4 worm cellular contexts compared by ENCODE assay signal in genomic region chrX:12449262-12449942, ce11.
A peak's percentile ranks its signal among the peaks of the same experiment; 100 is the strongest.
TF ChIP-seq lines count a peak whose summit lies in the region.

Gene T18D3.6 (plus strand): TSS chrX:12449892.

TF ChIP-seq in whole organism, L1 larva, 84 proteins besides CTCF, POLR2A, EP300 and RAD21 (continued from another document):
- TF ChIP-seq irx-1 (tag; optimal IDR thresholded peaks at IDR 0.05; lab: Kevin White, UChicago): no peak
- TF ChIP-seq mab-9 (GFP tag; IDR thresholded peaks at IDR 0.05; lab: Robert Waterston, UW): no peak
- TF ChIP-seq unc-86 (tag; optimal IDR thresholded peaks at IDR 0.05; lab: Kevin White, UChicago): no peak
- peak; percentile 25 for TF ChIP-seq snu-23 (GFP tag; optimal IDR thresholded peaks at IDR 0.05; lab: Kevin White, UChicago)
- TF ChIP-seq ztf-11 (tag; optimal IDR thresholded peaks at IDR 0.05; lab: Kevin White, UChicago): no peak
- no peak for TF ChIP-seq skn-1 (tag; optimal IDR thresholded peaks at IDR 0.05; lab: Kevin White, UChicago)
- no peak for TF ChIP-seq zag-1 (tag; optimal IDR thresholded peaks at IDR 0.05; lab: Kevin White, UChicago)
- TF ChIP-seq pax-3 (tag; optimal IDR thresholded peaks at IDR 0.05; lab: Kevin White, UChicago): no peak
- no peak for TF ChIP-seq alr-1 (tag; optimal IDR thresholded peaks at IDR 0.05; lab: Kevin White, UChicago; ENCODE audit: borderline replicate concordance)
- TF ChIP-seq hpl-2 (GFP tag; optimal IDR thresholded peaks at IDR 0.05; lab: Kevin White, UChicago): no peak
- TF ChIP-seq F16B12.6 (tag; optimal IDR thresholded peaks at IDR 0.05; lab: Kevin White, UChicago): no peak
- no peak for TF ChIP-seq lsy-2 (tag; optimal IDR thresholded peaks at IDR 0.05; lab: Kevin White, UChicago)
- no peak for TF ChIP-seq jun-1 (tag; optimal IDR thresholded peaks at IDR 0.05; lab: Kevin White, UChicago)
- no peak for TF ChIP-seq snpc-4 (tag; optimal IDR thresholded peaks at IDR 0.05; lab: Kevin White, UChicago)
- TF ChIP-seq aha-1 (tag; optimal IDR thresholded peaks at IDR 0.05; lab: Kevin White, UChicago): no peak
- peak; percentile 4 for TF ChIP-seq blmp-1 (tag; optimal IDR thresholded peaks at IDR 0.05; lab: Kevin White, UChicago)
- TF ChIP-seq lir-3 (tag; optimal IDR thresholded peaks at IDR 0.05; lab: Kevin White, UChicago; ENCODE audit: poor library complexity): no peak
- TF ChIP-seq lin-35 (GFP tag; optimal IDR thresholded peaks at IDR 0.05; lab: Kevin White, UChicago): peak in 1 of 2 experiments; percentile 15
- TF ChIP-seq lin-39 (tag; optimal IDR thresholded peaks at IDR 0.05; lab: Kevin White, UChicago): no peak
- TF ChIP-seq rnt-1 (tag; optimal IDR thresholded peaks at IDR 0.05; lab: Kevin White, UChicago): peak; percentile 19
- TF ChIP-seq ztf-4 (tag; optimal IDR thresholded peaks at IDR 0.05; lab: Kevin White, UChicago): no peak
- no peak for TF ChIP-seq zip-4 (GFP tag; optimal IDR thresholded peaks at IDR 0.05; lab: Kevin White, UChicago)
- TF ChIP-seq nhr-20 (tag; optimal IDR thresholded peaks at IDR 0.05; lab: Kevin White, UChicago): peak; percentile 23
- no peak for TF ChIP-seq lin-13 (GFP tag; optimal IDR thresholded peaks at IDR 0.05; lab: Kevin White, UChicago)
- TF ChIP-seq hlh-17 (GFP tag; optimal IDR thresholded peaks at IDR 0.05; lab: Kevin White, UChicago; ENCODE audit: borderline replicate concordance): no peak
- TF ChIP-seq nhr-90 (tag; optimal IDR thresholded peaks at IDR 0.05; lab: Kevin White, UChicago; ENCODE audit: poor library complexity): no peak
- no peak for TF ChIP-seq mef-2 (tag; optimal IDR thresholded peaks at IDR 0.05; lab: Kevin White, UChicago)
- TF ChIP-seq swsn-7 (tag; optimal IDR thresholded peaks at IDR 0.05; lab: Kevin White, UChicago): no peak
- peak; percentile 60 for TF ChIP-seq lin-14 (GFP tag; optimal IDR thresholded peaks at IDR 0.05; lab: Kevin White, UChicago)
- TF ChIP-seq elt-3 (tag; optimal IDR thresholded peaks at IDR 0.05; lab: Kevin White, UChicago): no peak
- no peak for TF ChIP-seq egl-27 (tag; optimal IDR thresholded peaks at IDR 0.05; lab: Kevin White, UChicago)
- no peak for TF ChIP-seq hlh-4 (tag; optimal IDR thresholded peaks at IDR 0.05; lab: Kevin White, UChicago)
- peak; percentile 3 for TF ChIP-seq elt-2 (tag; optimal IDR thresholded peaks at IDR 0.05; lab: Kevin White, UChicago)

TF ChIP-seq in whole organism, L2 larva, 48 proteins besides CTCF, POLR2A, EP300 and RAD21 (continued from another document):
- no peak for TF ChIP-seq ztf-1 (GFP tag; conservative IDR thresholded peaks at IDR 0.05; lab: Robert Waterston, UW)
- no peak for TF ChIP-seq blmp-1 (tag; optimal IDR thresholded peaks at IDR 0.05; lab: Kevin White, UChicago; ENCODE audit: insufficient read depth)

TF ChIP-seq in whole organism, L3 larva, 47 proteins besides CTCF, POLR2A, EP300 and RAD21 (continued from another document):
- no peak for TF ChIP-seq egl-5 (tag; optimal IDR thresholded peaks at IDR 0.05; lab: Kevin White, UChicago)
- TF ChIP-seq fkh-2 (tag; optimal IDR thresholded peaks at IDR 0.05; lab: Kevin White, UChicago): no peak

TF ChIP-seq in whole organism, L4 larva, 104 proteins besides CTCF, POLR2A, EP300 and RAD21 (continued from another document):
- no peak for TF ChIP-seq ctbp-1 (GFP tag; IDR thresholded peaks at IDR 0.05; lab: Robert Waterston, UW)
- peak in 1 of 2 experiments; percentile 9 for TF ChIP-seq hif-1 (tag; optimal IDR thresholded peaks at IDR 0.05; lab: Kevin White, UChicago)
- peak; percentile 84 for TF ChIP-seq mxl-3 (GFP tag; optimal IDR thresholded peaks at IDR 0.05; lab: Kevin White, UChicago)
- no peak for TF ChIP-seq ceh-20 (GFP tag; IDR thresholded peaks at IDR 0.05; lab: Robert Waterston, UW)
- TF ChIP-seq set-16 (GFP tag; IDR thresholded peaks at IDR 0.05; lab: Robert Waterston, UW): peak; percentile 47
- TF ChIP-seq dpl-1 (GFP tag; optimal IDR thresholded peaks at IDR 0.05; lab: Kevin White, UChicago): no peak
- TF ChIP-seq F26F4.8 (GFP tag; conservative IDR thresholded peaks at IDR 0.05; lab: Robert Waterston, UW): no peak
- no peak for TF ChIP-seq R02D3.7 (tag; optimal IDR thresholded peaks at IDR 0.05; lab: Kevin White, UChicago)
- no peak for TF ChIP-seq zip-11 (GFP tag; IDR thresholded peaks at IDR 0.05; lab: Robert Waterston, UW)
- no peak for TF ChIP-seq ceh-82 (tag; optimal IDR thresholded peaks at IDR 0.05; lab: Kevin White, UChicago)
- TF ChIP-seq mxl-2 (GFP tag; conservative IDR thresholded peaks at IDR 0.05; lab: Robert Waterston, UW): no peak
- peak; percentile 28 for TF ChIP-seq mes-2 (tag; optimal IDR thresholded peaks at IDR 0.05; lab: Kevin White, UChicago; ENCODE audit: poor library complexity, severe bottlenecking)
- no peak for TF ChIP-seq unc-130 (GFP tag; optimal IDR thresholded peaks at IDR 0.05; lab: Kevin White, UChicago)
- TF ChIP-seq egl-43 (GFP tag; IDR thresholded peaks at IDR 0.05; lab: Robert Waterston, UW): 0 out of 2 replicates have a peak, but pooled peaks have one; percentile 51
- TF ChIP-seq hlh-30 (tag; optimal IDR thresholded peaks at IDR 0.05; lab: Kevin White, UChicago; ENCODE audit: insufficient read depth): peak; percentile 11
- TF ChIP-seq hlh-11 (tag; optimal IDR thresholded peaks at IDR 0.05; lab: Kevin White, UChicago): peak; percentile 51
- TF ChIP-seq saeg-2 (GFP tag; IDR thresholded peaks at IDR 0.05; lab: Robert Waterston, UW): no peak
- TF ChIP-seq spr-1 (tag; optimal IDR thresholded peaks at IDR 0.05; lab: Kevin White, UChicago): no peak
- TF ChIP-seq nhr-28 (tag; optimal IDR thresholded peaks at IDR 0.05; lab: Kevin White, UChicago): peak; percentile 33
- TF ChIP-seq lir-3 (tag; optimal IDR thresholded peaks at IDR 0.05; lab: Kevin White, UChicago): no peak
- peak; percentile 41 for TF ChIP-seq nhr-6 (tag; optimal IDR thresholded peaks at IDR 0.05; lab: Kevin White, UChicago)
- TF ChIP-seq daf-12 (tag; optimal IDR thresholded peaks at IDR 0.05; lab: Kevin White, UChicago): no peak
- TF ChIP-seq Y75B8A.6 (GFP tag; IDR thresholded peaks at IDR 0.05; lab: Robert Waterston, UW): no peak
- no peak for TF ChIP-seq aly-2 (tag; optimal IDR thresholded peaks at IDR 0.05; lab: Kevin White, UChicago)
- no peak for TF ChIP-seq fkh-10 (GFP tag; optimal IDR thresholded peaks at IDR 0.05; lab: Kevin White, UChicago)
- no peak for TF ChIP-seq Y48G9A.11 (GFP tag; IDR thresholded peaks at IDR 0.05; lab: Robert Waterston, UW)
- TF ChIP-seq daf-16 (GFP tag; optimal IDR thresholded peaks at IDR 0.05; lab: Kevin White, UChicago): no peak
- TF ChIP-seq daf-16 (tag; optimal IDR thresholded peaks at IDR 0.05; lab: Kevin White, UChicago): peak; percentile 39
- no peak for TF ChIP-seq dmd-9 (GFP tag; IDR thresholded peaks at IDR 0.05; lab: Robert Waterston, UW)
- no peak for TF ChIP-seq nhr-41 (GFP tag; IDR thresholded peaks at IDR 0.05; lab: Robert Waterston, UW)
- no peak for TF ChIP-seq nhr-48 (tag; optimal IDR thresholded peaks at IDR 0.05; lab: Kevin White, UChicago)
- no peak for TF ChIP-seq madf-5 (GFP tag; IDR thresholded peaks at IDR 0.05; lab: Robert Waterston, UW)
- no peak for TF ChIP-seq nhr-76 (tag; optimal IDR thresholded peaks at IDR 0.05; lab: Kevin White, UChicago)
- TF ChIP-seq Y5F2A.4 (GFP tag; optimal IDR thresholded peaks at IDR 0.05; lab: Kevin White, UChicago): no peak
- TF ChIP-seq ceh-28 (tag; optimal IDR thresholded peaks at IDR 0.05; lab: Kevin White, UChicago): no peak
- no peak for TF ChIP-seq zip-2 (tag; optimal IDR thresholded peaks at IDR 0.05; lab: Kevin White, UChicago)
- no peak for TF ChIP-seq Y105C5A.15 (GFP tag; IDR thresholded peaks at IDR 0.05; lab: Robert Waterston, UW)
- no peak for TF ChIP-seq ama-1 (optimal IDR thresholded peaks at IDR 0.05; lab: Kevin White, UChicago)
- no peak for TF ChIP-seq lin-39 (tag; optimal IDR thresholded peaks at IDR 0.05; lab: Kevin White, UChicago)
- TF ChIP-seq T20F7.1 (GFP tag; optimal IDR thresholded peaks at IDR 0.05; lab: Kevin White, UChicago): no peak
- peak in 1 of 2 experiments; percentile 11 for TF ChIP-seq lsy-2 (tag; optimal IDR thresholded peaks at IDR 0.05; lab: Kevin White, UChicago)
- TF ChIP-seq zfp-2 (tag; optimal IDR thresholded peaks at IDR 0.05; lab: Kevin White, UChicago): no peak
- TF ChIP-seq zfp-3 (GFP tag; conservative IDR thresholded peaks at IDR 0.05; lab: Robert Waterston, UW): no peak
- TF ChIP-seq zag-1 (tag; optimal IDR thresholded peaks at IDR 0.05; lab: Kevin White, UChicago): no peak
- no peak for TF ChIP-seq unc-39 (tag; optimal IDR thresholded peaks at IDR 0.05; lab: Kevin White, UChicago)
- no peak for TF ChIP-seq arid-1 (GFP tag; conservative IDR thresholded peaks at IDR 0.05; lab: Robert Waterston, UW)
- peak; percentile 56 for TF ChIP-seq dve-1 (tag; optimal IDR thresholded peaks at IDR 0.05; lab: Kevin White, UChicago; ENCODE audit: insufficient read depth)
- TF ChIP-seq mep-1 (tag; optimal IDR thresholded peaks at IDR 0.05; lab: Kevin White, UChicago): peak; percentile 13
- no peak for TF ChIP-seq F10B5.3 (tag; optimal IDR thresholded peaks at IDR 0.05; lab: Kevin White, UChicago)
- no peak for TF ChIP-seq vab-7 (GFP tag; IDR thresholded peaks at IDR 0.05; lab: Robert Waterston, UW)
- TF ChIP-seq lim-7 (GFP tag; IDR thresholded peaks at IDR 0.05; lab: Robert Waterston, UW): no peak
- no peak for TF ChIP-seq mdl-1 (tag; optimal IDR thresholded peaks at IDR 0.05; lab: Kevin White, UChicago)
- no peak for TF ChIP-seq jun-1 (tag; optimal IDR thresholded peaks at IDR 0.05; lab: Kevin White, UChicago)
- TF ChIP-seq snpc-4 (tag; optimal IDR thresholded peaks at IDR 0.05; lab: Kevin White, UChicago): no peak
